Worm (Caenorhabditis elegans): ENCODE results near the gene Y67D8C.9.

The Y67D8C.9 gene

DNA sequence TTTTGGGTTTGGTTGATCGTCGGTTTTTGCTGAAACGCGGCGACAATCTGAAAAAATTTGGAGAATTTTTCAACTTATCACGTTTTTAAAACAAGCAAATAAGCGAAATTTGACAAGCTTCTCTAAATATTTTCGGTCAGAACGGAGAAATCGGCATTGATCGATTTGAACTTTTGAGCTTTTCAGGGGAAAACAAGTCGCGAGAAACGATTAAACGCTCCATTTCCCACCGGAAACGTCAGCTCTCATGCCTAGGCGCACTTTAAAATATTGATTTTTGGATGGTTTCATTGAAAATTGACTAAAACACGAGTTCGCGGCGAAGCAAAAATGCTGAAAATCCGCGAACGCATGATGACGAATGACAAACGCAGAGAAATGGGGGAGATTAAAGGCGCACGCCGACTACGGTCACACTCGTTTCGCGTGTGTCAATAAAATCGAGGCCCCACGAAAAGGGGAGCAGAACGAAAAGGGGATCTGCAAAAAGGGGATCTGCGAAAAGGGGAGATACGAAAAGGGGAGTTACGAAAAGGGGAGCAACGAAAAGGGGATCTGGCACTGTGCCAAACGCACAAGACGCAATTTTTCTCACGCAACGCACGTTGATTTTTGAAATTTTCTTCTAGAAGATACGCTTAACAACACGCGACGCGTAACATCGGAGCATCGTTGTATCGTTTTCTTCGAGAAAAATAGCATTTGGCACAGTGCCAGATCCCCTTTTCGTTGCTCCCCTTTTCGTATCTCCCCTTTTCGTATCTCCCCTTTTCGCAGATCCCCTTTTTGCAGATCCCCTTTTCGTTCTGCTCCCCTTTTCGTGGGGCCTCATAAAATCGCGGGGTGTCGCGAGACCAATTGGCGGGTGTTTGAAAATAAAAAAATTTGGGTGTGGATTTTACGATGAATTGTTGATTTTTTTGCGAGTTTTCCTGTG is 36.4 kb downstream of the Y67D8C.9 start, which contains the start of gene eel-1 (continued):
- TF ChIP-seq snpc-3.4 (tag; optimal IDR thresholded peaks at IDR 0.05), result peak; percentile 76
- peak; percentile 99 for TF ChIP-seq dox-1 (GFP tag; IDR thresholded peaks at IDR 0.05)
- TF ChIP-seq bed-1 (GFP tag; IDR thresholded peaks at IDR 0.05), result peak; percentile 94
- peak; percentile 96 for TF ChIP-seq B0019.2 (GFP tag; conservative IDR thresholded peaks at IDR 0.05)
- TF ChIP-seq nfya-2 (GFP tag; IDR thresholded peaks at IDR 0.05), result 0 out of 2 replicates have a peak, but pooled peaks have one; percentile 82
- peak; percentile 90 for TF ChIP-seq zim-3 (tag; optimal IDR thresholded peaks at IDR 0.05)
- TF ChIP-seq lin-26 (GFP tag; IDR thresholded peaks at IDR 0.05), result peak; percentile 91
- TF ChIP-seq ztf-18 (tag; optimal IDR thresholded peaks at IDR 0.05), result peak; percentile 87
- TF ChIP-seq F57A8.1 (GFP tag; optimal IDR thresholded peaks at IDR 0.05), result peak; percentile 47
- TF ChIP-seq lsl-1 (GFP tag; optimal IDR thresholded peaks at IDR 0.05), result peak; percentile 95
- peak; percentile 98 for TF ChIP-seq mcd-1 (GFP tag; IDR thresholded peaks at IDR 0.05)
- peak; percentile 97 for TF ChIP-seq lin-54 (GFP tag; optimal IDR thresholded peaks at IDR 0.05)
- peak; percentile 95 for TF ChIP-seq aptf-2 (GFP tag; conservative IDR thresholded peaks at IDR 0.05)
- TF ChIP-seq ztf-6 (GFP tag; IDR thresholded peaks at IDR 0.05), result peak; percentile 97
- TF ChIP-seq ceh-91 (GFP tag; IDR thresholded peaks at IDR 0.05), result peak; percentile 98
- peak; percentile 95 for TF ChIP-seq ceh-27 (GFP tag; optimal IDR thresholded peaks at IDR 0.05)
- peak; percentile 99 for TF ChIP-seq bed-2 (GFP tag; IDR thresholded peaks at IDR 0.05)
- TF ChIP-seq madf-8 (GFP tag; conservative IDR thresholded peaks at IDR 0.05), result peak; percentile 93
- TF ChIP-seq hmg-20 (GFP tag; IDR thresholded peaks at IDR 0.05), result peak; percentile 94
- peak; percentile 32 for TF ChIP-seq repo-1 (tag; optimal IDR thresholded peaks at IDR 0.05)
- peak; percentile 86 for TF ChIP-seq dpl-1 (GFP tag; optimal IDR thresholded peaks at IDR 0.05)
- TF ChIP-seq somi-1 (GFP tag; optimal IDR thresholded peaks at IDR 0.05), result peak; percentile 89
- TF ChIP-seq atf-7 (tag; optimal IDR thresholded peaks at IDR 0.05), result peak; percentile 87
- TF ChIP-seq nfyb-1 (GFP tag; IDR thresholded peaks at IDR 0.05), result peak; percentile 99
- TF ChIP-seq B0035.1 (tag; optimal IDR thresholded peaks at IDR 0.05), result peak; percentile 79
- peak; percentile 98 for TF ChIP-seq lir-1 (GFP tag; conservative IDR thresholded peaks at IDR 0.05)
- TF ChIP-seq mxl-1 (tag; optimal IDR thresholded peaks at IDR 0.05), result peak; percentile 26
- TF ChIP-seq C17E4.6 (GFP tag; IDR thresholded peaks at IDR 0.05), result peak; percentile 98
- TF ChIP-seq xnd-1 (tag; optimal IDR thresholded peaks at IDR 0.05), result peak; percentile 62
- TF ChIP-seq F39B2.1 (GFP tag; IDR thresholded peaks at IDR 0.05), result peak; percentile 72; the same call in 1 of the 2 replicates
- TF ChIP-seq ztf-26 (tag; optimal IDR thresholded peaks at IDR 0.05), result peak; percentile 89
- peak; percentile 69 for TF ChIP-seq gei-17 (GFP tag; optimal IDR thresholded peaks at IDR 0.05)
- TF ChIP-seq F23B12.7 (tag; optimal IDR thresholded peaks at IDR 0.05; ENCODE audit: insufficient read depth), result peak; percentile 58
- peak; percentile 94 for TF ChIP-seq ZK185.1 (tag; optimal IDR thresholded peaks at IDR 0.05; ENCODE audit: poor library complexity, severe bottlenecking)
- TF ChIP-seq zfh-2 (GFP tag; conservative IDR thresholded peaks at IDR 0.05), result peak; percentile 91
- TF ChIP-seq snpc-1.3 (tag; optimal IDR thresholded peaks at IDR 0.05; ENCODE audit: insufficient read depth), result peak; percentile 59
- TF ChIP-seq F52B5.7 (tag; optimal IDR thresholded peaks at IDR 0.05), result peak; percentile 86
- peak; percentile 90; the same call in 1 of the 2 replicates for TF ChIP-seq lag-1 (GFP tag; IDR thresholded peaks at IDR 0.05)
- peak; percentile 85 for TF ChIP-seq T07F8.4 (tag; optimal IDR thresholded peaks at IDR 0.05)
- peak; percentile 34 for TF ChIP-seq F57C9.4 (tag; optimal IDR thresholded peaks at IDR 0.05)
- TF ChIP-seq F33H1.4 (GFP tag; IDR thresholded peaks at IDR 0.05), result peak; percentile 100
- TF ChIP-seq madf-10 (tag; optimal IDR thresholded peaks at IDR 0.05), result peak; percentile 94
- peak; percentile 71 for TF ChIP-seq ztf-3 (GFP tag; optimal IDR thresholded peaks at IDR 0.05)
- peak; percentile 92 for TF ChIP-seq chd-7 (tag; optimal IDR thresholded peaks at IDR 0.05)
- peak; percentile 98 for TF ChIP-seq let-526 (GFP tag; IDR thresholded peaks at IDR 0.05)
- TF ChIP-seq ztf-28 (GFP tag; IDR thresholded peaks at IDR 0.05), result peak; percentile 99
